Fruit fly (Drosophila melanogaster): ENCODE results near the gene CG18404.
A peak's percentile ranks its signal among the peaks of the same experiment; 100 is the strongest.

Gene CG18404

DNA sequence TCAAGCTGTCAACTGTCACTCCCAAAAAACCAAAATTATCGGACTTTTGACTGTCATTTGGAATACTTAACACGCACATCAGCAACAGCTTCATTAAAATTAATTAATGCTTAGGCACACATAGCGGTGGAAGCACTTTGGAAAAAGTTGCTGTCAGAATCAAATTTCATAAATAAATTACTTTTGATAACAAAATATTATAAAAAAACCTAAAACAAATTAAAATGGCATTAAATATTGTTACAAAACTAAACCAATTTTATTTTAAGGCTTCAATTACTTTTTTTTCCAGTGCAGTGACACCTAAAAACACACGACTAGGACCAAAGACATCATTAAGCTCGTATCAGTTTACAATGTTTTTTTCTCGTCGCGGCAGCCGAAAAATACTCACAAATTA is 3.3 kb downstream of the CG18404 start (continued):
- TF ChIP-seq Ets21C (GFP tag; optimal IDR thresholded peaks at IDR 0.05) (peak; percentile 17), acj6 (GFP tag; optimal IDR thresholded peaks at IDR 0.05) (peak; percentile 59), CG7368 (GFP tag; optimal IDR thresholded peaks at IDR 0.05) (peak; percentile 2), fd59A (GFP tag; optimal IDR thresholded peaks at IDR 0.05) (peak; percentile 62), Hr38 (GFP tag; optimal IDR thresholded peaks at IDR 0.05) (no peak), cyc (GFP tag; optimal IDR thresholded peaks at IDR 0.05) (peak; percentile 32), Sox14 (GFP tag; optimal IDR thresholded peaks at IDR 0.05) (peak; percentile 37), CG6854 (GFP tag; optimal IDR thresholded peaks at IDR 0.05) (no peak), svp (GFP tag) (peak; percentile 51), CG4318 (GFP tag; optimal IDR thresholded peaks at IDR 0.05) (no peak), Eip93F (GFP tag; optimal IDR thresholded peaks at IDR 0.05) (no peak), CG31627 (GFP tag; optimal IDR thresholded peaks at IDR 0.05) (peak; percentile 20), CG6808 (GFP tag; optimal IDR thresholded peaks at IDR 0.05) (peak; percentile 50), dsx (GFP tag; optimal IDR thresholded peaks at IDR 0.05; ENCODE audit: poor library complexity, severe bottlenecking) (no peak), Hr4 (GFP tag; optimal IDR thresholded peaks at IDR 0.05) (peak; percentile 31), CG16779 (tag; optimal IDR thresholded peaks at IDR 0.05) (no peak), Blimp-1 (GFP tag; optimal IDR thresholded peaks at IDR 0.05) (no peak), Lpt (GFP tag; optimal IDR thresholded peaks at IDR 0.05) (no peak), salr (GFP tag; optimal IDR thresholded peaks at IDR 0.05) (peak in 1 of 2 experiments; percentile 71), spab (GFP tag; optimal IDR thresholded peaks at IDR 0.05) (peak; percentile 57), eg (GFP tag; IDR thresholded peaks at IDR 0.05) (peak; percentile 59), Met (GFP tag; optimal IDR thresholded peaks at IDR 0.05) (peak; percentile 65), CG34406 (GFP tag; optimal IDR thresholded peaks at IDR 0.05) (peak; percentile 71), vri (GFP tag; optimal IDR thresholded peaks at IDR 0.05) (no peak), Smox (GFP tag; optimal IDR thresholded peaks at IDR 0.05) (peak; percentile 58), ss (GFP tag; optimal IDR thresholded peaks at IDR 0.05) (peak in 1 of 2 experiments; percentile 2), CG6276 (GFP tag; optimal IDR thresholded peaks at IDR 0.05) (no peak), Sox102F (GFP tag; optimal IDR thresholded peaks at IDR 0.05) (peak; percentile 38), CG6792 (GFP tag; optimal IDR thresholded peaks at IDR 0.05) (no peak), CG11294 (GFP tag; IDR thresholded peaks at IDR 0.05) (no peak), CG8119 (GFP tag; IDR thresholded peaks at IDR 0.05) (peak; percentile 73), fkh (GFP tag; optimal IDR thresholded peaks at IDR 0.05) (no peak)

DNA sequence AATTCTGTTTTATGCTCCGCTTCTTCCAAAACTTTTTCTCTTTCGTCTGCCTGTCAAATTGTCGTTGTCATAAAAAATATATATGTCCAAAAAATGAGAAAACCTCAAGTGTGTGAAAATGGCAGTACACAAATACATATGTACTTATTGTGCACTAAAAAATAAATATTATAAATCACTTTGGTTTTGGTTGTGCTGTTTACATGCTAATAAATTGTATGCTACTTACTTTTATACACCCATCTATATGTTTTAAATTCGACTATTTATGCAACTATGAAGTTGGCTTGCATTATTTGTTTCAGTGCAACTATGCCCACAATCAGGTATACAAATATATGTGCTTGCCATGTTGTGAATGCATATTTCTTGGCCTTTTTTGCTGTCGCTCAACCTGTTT is 4.6 kb downstream of the CG18404 start:
- peak; percentile 54 for TF ChIP-seq CG9139 (GFP tag; optimal IDR thresholded peaks at IDR 0.05)
- TF ChIP-seq CG7368 (GFP tag; optimal IDR thresholded peaks at IDR 0.05): peak; percentile 83
- peak; percentile 56 for TF ChIP-seq CG11762 (GFP tag; optimal IDR thresholded peaks at IDR 0.05; ENCODE audit: insufficient read depth)
- peak; percentile 98 for TF ChIP-seq svp (GFP tag)
- peak; percentile 70 for TF ChIP-seq CG16779 (tag; optimal IDR thresholded peaks at IDR 0.05)
- TF ChIP-seq vri (GFP tag; optimal IDR thresholded peaks at IDR 0.05): peak; percentile 88
- TF ChIP-seq fd59A (GFP tag; optimal IDR thresholded peaks at IDR 0.05): peak; percentile 71
- TF ChIP-seq ss (GFP tag; optimal IDR thresholded peaks at IDR 0.05): peak; percentile 73 to 81
- peak; percentile 83 for TF ChIP-seq OdsH (GFP tag; optimal IDR thresholded peaks at IDR 0.05)
- TF ChIP-seq Sox14 (GFP tag; optimal IDR thresholded peaks at IDR 0.05): peak; percentile 78
- peak; percentile 48 to 59 for TF ChIP-seq salr (GFP tag; optimal IDR thresholded peaks at IDR 0.05)
- peak; percentile 89 for TF ChIP-seq Eip75B (GFP tag; optimal IDR thresholded peaks at IDR 0.05)
- TF ChIP-seq CG32006 (GFP tag; optimal IDR thresholded peaks at IDR 0.05): peak; percentile 64
- TF ChIP-seq spab (GFP tag; optimal IDR thresholded peaks at IDR 0.05): peak; percentile 69
- peak; percentile 63 for TF ChIP-seq Gug (GFP tag; IDR thresholded peaks at IDR 0.05)
- peak; percentile 85 for TF ChIP-seq CG10631 (GFP tag; optimal IDR thresholded peaks at IDR 0.05)
- peak; percentile 73 for TF ChIP-seq CG15336 (GFP tag; IDR thresholded peaks at IDR 0.05)
- peak; percentile 90 for TF ChIP-seq Ets96B (tag; optimal IDR thresholded peaks at IDR 0.05)
- TF ChIP-seq Sox15 (GFP tag; optimal IDR thresholded peaks at IDR 0.05): peak; percentile 68
- TF ChIP-seq fd85E (GFP tag; optimal IDR thresholded peaks at IDR 0.05): no peak
- TF ChIP-seq CG6276 (GFP tag; optimal IDR thresholded peaks at IDR 0.05): no peak
- peak; percentile 89 for TF ChIP-seq CG8632 (GFP tag; optimal IDR thresholded peaks at IDR 0.05)
- peak; percentile 79 for TF ChIP-seq net (GFP tag; optimal IDR thresholded peaks at IDR 0.05)
- peak; percentile 68 for TF ChIP-seq achi (GFP tag; optimal IDR thresholded peaks at IDR 0.05)
- TF ChIP-seq Smox (GFP tag; optimal IDR thresholded peaks at IDR 0.05): peak; percentile 88
- peak; percentile 94 for TF ChIP-seq topi (GFP tag; optimal IDR thresholded peaks at IDR 0.05)
- no peak for TF ChIP-seq CG11294 (GFP tag; IDR thresholded peaks at IDR 0.05)
- peak; percentile 92 for TF ChIP-seq lz (GFP tag; optimal IDR thresholded peaks at IDR 0.05)
- peak; percentile 95 for TF ChIP-seq esn (GFP tag; optimal IDR thresholded peaks at IDR 0.05)
- peak; percentile 91 for TF ChIP-seq CG34406 (GFP tag; optimal IDR thresholded peaks at IDR 0.05)
- peak; percentile 80 for TF ChIP-seq Hr4 (GFP tag; optimal IDR thresholded peaks at IDR 0.05)
